Worm (Caenorhabditis elegans): ENCODE data around the gene nhr-66.

ce11 chrIV:8247341-8247740 lies 10.9 kb upstream of the nhr-66 start:
- TF ChIP-seq ceh-31 (tag; optimal IDR thresholded peaks at IDR 0.05) (no peak), ceh-19 (GFP tag; optimal IDR thresholded peaks at IDR 0.05) (no peak), pqm-1 (tag; optimal IDR thresholded peaks at IDR 0.05) (no peak), dmd-4 (tag; optimal IDR thresholded peaks at IDR 0.05; ENCODE audit: borderline replicate concordance) (no peak), ceh-2 (tag; optimal IDR thresholded peaks at IDR 0.05) (no peak), T23F11.4 (GFP tag; optimal IDR thresholded peaks at IDR 0.05) (no peak), F13H6.1 (tag; optimal IDR thresholded peaks at IDR 0.05) (no peak), pat-9 (tag; optimal IDR thresholded peaks at IDR 0.05) (no peak), nhr-11 (tag; optimal IDR thresholded peaks at IDR 0.05) (no peak), C38D4.7 (GFP tag; optimal IDR thresholded peaks at IDR 0.05) (no peak), lin-11 (tag; optimal IDR thresholded peaks at IDR 0.05) (no peak), hlh-6 (tag; optimal IDR thresholded peaks at IDR 0.05) (no peak), pha-4 (tag; optimal IDR thresholded peaks at IDR 0.05) (no peak), odd-2 (tag; optimal IDR thresholded peaks at IDR 0.05) (no peak)

Measured in whole organism, late embryonic.